Fruit fly (Drosophila melanogaster): ENCODE results near the gene CG13248.

DNA sequence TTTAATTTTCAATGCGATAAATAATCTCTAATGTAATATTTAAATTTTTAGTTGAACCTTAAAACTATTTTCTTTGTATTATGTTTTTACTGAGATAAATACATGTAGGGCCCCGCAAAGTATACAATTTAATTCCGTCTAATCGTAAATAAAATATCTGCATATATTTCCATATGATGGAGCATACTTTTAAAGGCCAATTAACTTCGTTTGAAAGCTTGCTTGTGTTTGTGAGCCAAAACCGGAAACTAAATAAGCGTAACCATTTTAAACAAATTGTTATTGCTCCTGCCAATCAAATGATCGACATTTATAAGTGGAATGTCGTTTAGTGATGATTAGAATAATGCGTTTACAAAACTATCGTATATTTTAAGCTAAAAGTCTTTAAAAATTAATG lies 414 bp upstream of the CG13248 start:
- TF ChIP-seq CG10348 (GFP tag; IDR thresholded peaks at IDR 0.05) (no peak), CG32121 (GFP tag; IDR thresholded peaks at IDR 0.05) (no peak), CG8159 (tag; optimal IDR thresholded peaks at IDR 0.05) (no peak), rn (GFP tag; IDR thresholded peaks at IDR 0.05) (no peak), fd96Ca (GFP tag; IDR thresholded peaks at IDR 0.05) (no peak), CG13204 (GFP tag; optimal IDR thresholded peaks at IDR 0.05) (no peak), Ets98B (GFP tag; IDR thresholded peaks at IDR 0.05) (no peak), D1 (tag; optimal IDR thresholded peaks at IDR 0.05) (no peak), CG15710 (tag; optimal IDR thresholded peaks at IDR 0.05) (no peak), Snoo (tag; optimal IDR thresholded peaks at IDR 0.05) (no peak), gl (tag; optimal IDR thresholded peaks at IDR 0.05) (no peak)

All from whole organism, pupa.